Worm (Caenorhabditis elegans) whole organism, L4/young adult: ENCODE measurements around the gene nas-6.

Experiments used
- W03F9.2 ChIP-seq: fragments of 150-350 bp; optimal IDR thresholded peaks from 2 replicates; lab custom pipeline; 2014; ENCODE audit warnings: missing biosample characterization, missing genetic modification characterization
- dao-5 ChIP-seq: sonication (generic microtip); optimal IDR thresholded peaks from 2 replicates; lab custom pipeline; 2016; ENCODE audit warnings: missing genotype, missing genetic modification characterization, moderate library complexity, missing compliant biosample characterization
- him-1 ChIP-seq: sonication (generic microtip); optimal IDR thresholded peaks from 2 replicates; lab custom pipeline; 2016; ENCODE audit warnings: missing genotype, missing genetic modification reagents, missing genetic modification characterization, missing compliant biosample characterization

DNA sequence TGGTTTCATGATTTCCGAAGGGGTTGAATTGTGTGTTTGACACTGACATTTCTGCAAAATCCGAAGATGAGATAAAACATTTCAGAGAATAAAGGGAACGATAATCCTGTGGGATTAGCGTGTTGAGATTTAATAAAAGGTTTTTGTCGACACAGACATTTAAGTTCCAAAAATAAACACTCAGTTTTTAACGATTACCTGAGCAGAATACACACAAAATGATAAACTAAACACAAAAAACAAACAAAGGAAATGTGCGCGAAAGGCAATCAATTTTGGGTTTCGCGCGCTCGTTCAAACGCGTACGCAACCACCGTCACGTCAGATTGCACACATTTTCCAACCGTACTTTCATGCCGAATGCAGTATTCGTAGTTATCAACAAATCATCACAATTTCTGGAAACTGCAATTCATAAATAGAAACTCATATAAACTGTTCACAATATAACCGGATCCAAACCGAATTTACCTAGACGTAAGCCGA, 29.3 kb downstream of the nas-6 start, which contains the start of gene rif-1.1:
- TF ChIP-seq him-1 (tag; lab: Kevin White, UChicago) (no peak), W03F9.2 (tag; lab: Kevin White, UChicago) (no peak), dao-5 (no peak)
